Worm (Caenorhabditis elegans): ENCODE measurements around the gene slc-28.1.
A peak's percentile ranks its signal among the peaks of the same experiment; 100 is the strongest.

The slc-28.1 gene

DNA sequence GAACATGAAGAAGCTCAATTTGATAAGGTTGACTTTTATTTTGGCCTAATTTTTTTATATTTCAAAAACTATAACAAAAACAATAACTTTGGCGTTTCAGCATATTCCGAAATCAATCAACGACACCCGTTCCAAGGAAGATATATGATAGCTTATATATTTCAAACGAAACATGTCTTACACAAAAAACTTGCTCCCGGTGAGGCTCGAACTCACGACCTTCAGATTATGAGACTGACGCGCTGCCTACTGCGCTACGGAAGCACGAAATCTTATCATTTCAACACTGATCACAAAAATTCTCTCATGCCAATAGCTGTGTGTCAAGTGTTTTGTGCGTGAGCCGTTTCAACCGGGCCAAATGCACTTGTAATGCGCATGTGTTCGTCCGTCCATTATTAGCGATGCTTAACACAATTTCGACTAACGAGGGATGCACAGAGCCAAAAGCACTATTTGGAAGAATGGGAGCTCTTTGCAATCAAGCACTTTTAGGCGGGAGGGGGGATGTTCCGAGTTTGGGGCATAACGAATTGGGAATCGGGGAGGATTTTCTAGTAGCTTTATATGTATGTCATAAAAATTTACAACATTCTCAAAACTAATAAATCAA, 8.4 kb upstream of the slc-28.1 start (continued):
- TF ChIP-seq snpc-1.2 (GFP tag; IDR thresholded peaks at IDR 0.05) (peak; percentile 38; the same call in 1 of the 2 replicates), ztf-7 (tag; optimal IDR thresholded peaks at IDR 0.05) (no peak), gei-8 (GFP tag; optimal IDR thresholded peaks at IDR 0.05) (no peak), mxl-2 (GFP tag; conservative IDR thresholded peaks at IDR 0.05) (no peak), Y48G9A.11 (GFP tag; IDR thresholded peaks at IDR 0.05) (no peak), nhr-41 (GFP tag; IDR thresholded peaks at IDR 0.05) (no peak), sdz-12 (GFP tag; optimal IDR thresholded peaks at IDR 0.05) (no peak), T20F7.1 (GFP tag; optimal IDR thresholded peaks at IDR 0.05) (no peak), nhr-48 (tag; optimal IDR thresholded peaks at IDR 0.05) (no peak), zfp-3 (GFP tag; conservative IDR thresholded peaks at IDR 0.05) (no peak), nhr-102 (tag; optimal IDR thresholded peaks at IDR 0.05) (peak; percentile 58), lin-39 (tag; optimal IDR thresholded peaks at IDR 0.05) (no peak), arid-1 (GFP tag; conservative IDR thresholded peaks at IDR 0.05) (no peak), daf-8 (GFP tag; IDR thresholded peaks at IDR 0.05) (no peak), unc-62 (GFP tag; optimal IDR thresholded peaks at IDR 0.05 in 1 of 2) (peak in 1 of 2 experiments; percentile 2), unc-62 (tag; optimal IDR thresholded peaks at IDR 0.05) (no peak), jun-1 (tag; optimal IDR thresholded peaks at IDR 0.05) (no peak), ceh-28 (tag; optimal IDR thresholded peaks at IDR 0.05) (no peak), lin-38 (GFP tag; IDR thresholded peaks at IDR 0.05) (no peak; the same call in 1 of the 2 replicates), ceh-32 (tag; optimal IDR thresholded peaks at IDR 0.05; ENCODE audit: poor library complexity) (no peak), egl-27 (tag; optimal IDR thresholded peaks at IDR 0.05) (no peak), zip-11 (GFP tag; IDR thresholded peaks at IDR 0.05) (no peak)

DNA sequence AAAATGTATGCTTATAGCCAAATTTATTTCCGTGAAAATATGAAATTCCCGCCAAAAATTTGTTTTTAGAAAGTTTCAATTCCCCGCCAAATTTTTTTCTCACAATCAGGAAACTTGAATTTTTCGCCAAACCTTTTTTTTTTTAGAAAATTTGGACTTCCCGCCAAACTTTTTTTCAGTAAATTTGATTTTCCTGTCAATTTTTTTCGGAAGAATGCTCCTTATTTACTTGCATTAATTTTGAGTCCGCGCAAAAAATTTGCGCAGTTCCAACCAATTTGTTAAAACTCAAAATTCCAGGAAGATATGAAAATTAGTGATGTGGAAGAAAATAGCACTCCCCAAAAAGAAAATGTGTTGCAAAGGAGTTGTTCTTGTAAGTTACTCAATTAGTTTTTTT, 3.7 kb upstream of the slc-28.1 start, which contains the start of gene slc-28.2:
slc-28.2 (plus strand) TSS at position 301 of the 400 bp plus-strand sequence.
- TF ChIP-seq nhr-6 (tag; optimal IDR thresholded peaks at IDR 0.05), result no peak
- no peak for TF ChIP-seq daf-16 (GFP tag; optimal IDR thresholded peaks at IDR 0.05)
- TF ChIP-seq daf-16 (tag; optimal IDR thresholded peaks at IDR 0.05), result no peak
- no peak for TF ChIP-seq Y105C5A.15 (GFP tag; IDR thresholded peaks at IDR 0.05)
- TF ChIP-seq zfp-2 (tag; optimal IDR thresholded peaks at IDR 0.05), result no peak
- TF ChIP-seq daf-12 (tag; optimal IDR thresholded peaks at IDR 0.05), result no peak
- TF ChIP-seq vab-7 (GFP tag; IDR thresholded peaks at IDR 0.05), result no peak
- TF ChIP-seq skn-1 (tag; optimal IDR thresholded peaks at IDR 0.05), result no peak
- TF ChIP-seq Y75B8A.6 (GFP tag; IDR thresholded peaks at IDR 0.05), result no peak
- TF ChIP-seq arid-1 (GFP tag; conservative IDR thresholded peaks at IDR 0.05), result no peak
- no peak for TF ChIP-seq daf-19 (GFP tag; conservative IDR thresholded peaks at IDR 0.05)
- TF ChIP-seq sdz-12 (GFP tag; optimal IDR thresholded peaks at IDR 0.05), result no peak
- TF ChIP-seq Y5F2A.4 (GFP tag; optimal IDR thresholded peaks at IDR 0.05), result no peak
- no peak for TF ChIP-seq mep-1 (tag; optimal IDR thresholded peaks at IDR 0.05)

DNA sequence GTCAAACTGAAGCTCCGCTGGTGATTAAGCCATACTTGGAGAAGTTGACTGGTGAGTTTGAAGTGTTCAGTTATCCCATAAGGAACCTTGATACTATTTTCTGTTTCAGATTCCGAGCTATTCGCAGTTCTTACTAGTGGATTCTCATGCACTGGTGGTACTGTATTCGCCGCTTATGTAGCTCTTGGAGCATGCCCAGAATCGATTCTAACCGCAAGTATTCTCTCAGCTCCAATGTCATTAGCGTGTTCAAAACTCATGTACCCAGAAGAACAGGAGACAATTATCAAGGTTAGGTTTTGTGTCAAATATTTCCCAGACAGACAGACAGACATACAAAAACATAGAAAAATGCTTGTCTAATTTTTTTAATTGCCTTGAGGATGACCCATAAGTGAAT, 1.3 kb downstream of the slc-28.1 start:
- TF ChIP-seq unc-62 (GFP tag; optimal IDR thresholded peaks at IDR 0.05 in 1 of 2), result peak in 1 of 2 experiments; percentile 92
- TF ChIP-seq unc-62 (tag; optimal IDR thresholded peaks at IDR 0.05), result no peak
- no peak for TF ChIP-seq zip-2 (tag; optimal IDR thresholded peaks at IDR 0.05)
- TF ChIP-seq mep-1 (tag; optimal IDR thresholded peaks at IDR 0.05), result no peak
- no peak for TF ChIP-seq lim-7 (GFP tag; IDR thresholded peaks at IDR 0.05)

DNA sequence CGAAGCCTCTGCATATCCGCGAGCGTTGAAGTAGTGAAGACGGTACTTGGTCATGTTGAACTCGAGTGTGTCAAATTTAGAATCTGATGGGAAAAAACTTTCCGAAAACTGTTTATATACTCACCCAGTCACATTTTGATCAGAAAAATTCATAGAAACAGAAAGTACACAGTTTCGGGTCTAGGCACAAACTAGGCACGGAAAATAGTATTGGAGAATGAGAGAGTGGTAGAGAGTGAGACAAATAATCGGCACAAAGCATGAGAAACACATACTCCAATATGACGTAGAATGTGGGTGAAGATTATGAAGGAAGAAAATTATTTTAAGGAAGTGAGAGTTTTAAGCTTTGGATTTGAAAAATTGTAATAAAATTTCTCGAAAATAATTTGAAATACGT, 4.8 kb downstream of the slc-28.1 start, which contains the start of gene gst-33:
gst-33 (minus strand) TSS at position 127 of the 400 bp plus-strand sequence.
- TF ChIP-seq lin-1 (GFP tag; IDR thresholded peaks at IDR 0.05), result no peak
- no peak for TF ChIP-seq egl-43 (GFP tag; IDR thresholded peaks at IDR 0.05)
- TF ChIP-seq sdz-12 (GFP tag; optimal IDR thresholded peaks at IDR 0.05), result no peak
- no peak for TF ChIP-seq lin-39 (tag; optimal IDR thresholded peaks at IDR 0.05)
- no peak for TF ChIP-seq ZK337.2 (GFP tag; IDR thresholded peaks at IDR 0.05)
- TF ChIP-seq zag-1 (tag; optimal IDR thresholded peaks at IDR 0.05), result no peak
- TF ChIP-seq pha-4 (GFP tag; IDR thresholded peaks at IDR 0.05), result no peak
- no peak for TF ChIP-seq pha-4 (tag; optimal IDR thresholded peaks at IDR 0.05)
- TF ChIP-seq Y105C5A.15 (GFP tag; IDR thresholded peaks at IDR 0.05), result no peak
- no peak for TF ChIP-seq aha-1 (tag)
- TF ChIP-seq nhr-77 (tag; optimal IDR thresholded peaks at IDR 0.05), result peak; percentile 50
- no peak for TF ChIP-seq F44E2.7 (GFP tag; IDR thresholded peaks at IDR 0.05)
- TF ChIP-seq pqm-1 (tag; optimal IDR thresholded peaks at IDR 0.05), result peak; percentile 50
- no peak for TF ChIP-seq T26A8.4 (GFP tag; IDR thresholded peaks at IDR 0.05)
- TF ChIP-seq fos-1 (tag; optimal IDR thresholded peaks at IDR 0.05), result no peak
- TF ChIP-seq unc-62 (GFP tag; optimal IDR thresholded peaks at IDR 0.05 in 1 of 2), result no peak
- no peak for TF ChIP-seq unc-62 (tag; optimal IDR thresholded peaks at IDR 0.05)
- TF ChIP-seq attf-4 (tag; optimal IDR thresholded peaks at IDR 0.05), result no peak
